Worm (Caenorhabditis elegans): ENCODE measurements around the gene cpr-9.

ce11 chrV:11985384-11985783, 17.5 kb upstream of the cpr-9 start, which contains the start of gene mans-2:
- no peak for TF ChIP-seq him-1 (tag; optimal IDR thresholded peaks at IDR 0.05)
- TF ChIP-seq W03F9.2 (tag; optimal IDR thresholded peaks at IDR 0.05) = no peak

Data from whole organism, L4/young adult.